Fruit fly (Drosophila melanogaster) whole organism, embryonic: Measurements from ENCODE around the gene PolD2.

Source experiments
- CG10366 ChIP-seq: fragments of 200-800 bp; sonication (Bioruptor generic); IDR thresholded peaks from 2 replicates; pipeline ENCODE4 v1.3.6; 2022; ENCODE audit warnings: missing biosample characterization, missing genetic modification characterization
- CG11247 ChIP-seq: fragments of 200-800 bp; sonication (Bioruptor generic); IDR thresholded peaks from 2 replicates; pipeline ENCODE4 v1.3.6; 2022; ENCODE audit warnings: missing biosample characterization, missing genetic modification characterization
- CG12391 ChIP-seq: fragments of 200-800 bp; sonication (Bioruptor generic); optimal IDR thresholded peaks from 3 replicates; lab custom pipeline; 2018; ENCODE audit warnings: missing biosample characterization, mild to moderate bottlenecking, missing genetic modification characterization, moderate library complexity
- CG12659 ChIP-seq: fragments of 200-800 bp; sonication (Bioruptor generic); optimal IDR thresholded peaks from 3 replicates; lab custom pipeline; 2017; ENCODE audit warnings: mild to moderate bottlenecking, missing biosample characterization, missing genetic modification reagents, missing genetic modification characterization
- CG13424 ChIP-seq: fragments of 200-800 bp; sonication (Bioruptor generic); optimal IDR thresholded peaks from 2 replicates; lab custom pipeline; 2019; ENCODE audit warnings: missing biosample characterization, mild to moderate bottlenecking, missing genetic modification characterization, moderate library complexity
- CG13624 ChIP-seq: fragments of 200-800 bp; sonication (Bioruptor generic); optimal IDR thresholded peaks from 2 replicates; lab custom pipeline; 2016; ENCODE audit warnings: missing biosample characterization, missing genetic modification characterization
- CG1603 ChIP-seq: fragments of 200-800 bp; sonication (Bioruptor generic); optimal IDR thresholded peaks from 2 replicates; lab custom pipeline; 2019; ENCODE audit warnings: missing biosample characterization, mild to moderate bottlenecking, missing genetic modification characterization, moderate library complexity
- CG1647 ChIP-seq: fragments of 200-800 bp; sonication (Bioruptor generic); optimal IDR thresholded peaks from 3 replicates; lab custom pipeline; 2016; ENCODE audit warnings: missing biosample characterization, missing genetic modification characterization
- CG16815 ChIP-seq: fragments of 200-800 bp; sonication (Bioruptor generic); optimal IDR thresholded peaks from 3 replicates; lab custom pipeline; 2017; ENCODE audit warnings: missing biosample characterization, mild to moderate bottlenecking, missing genetic modification characterization
- CG17612 ChIP-seq: fragments of 200-800 bp; sonication (Bioruptor generic); IDR thresholded peaks from 2 replicates; pipeline ENCODE4 v1.3.6; 2022; ENCODE audit warnings: missing biosample characterization, missing genetic modification characterization
- CG31365 ChIP-seq: fragments of 200-800 bp; sonication (Bioruptor generic); optimal IDR thresholded peaks from 2 replicates; lab custom pipeline; 2018; ENCODE audit warnings: missing biosample characterization, mild to moderate bottlenecking, missing genetic modification characterization
- CG33557 ChIP-seq: fragments of 200-800 bp; sonication (Bioruptor generic); optimal IDR thresholded peaks from 2 replicates; lab custom pipeline; 2019; ENCODE audit warnings: missing biosample characterization, mild to moderate bottlenecking, missing genetic modification characterization, moderate library complexity
- CG4282 ChIP-seq: fragments of 200-800 bp; sonication (Bioruptor generic); optimal IDR thresholded peaks from 2 replicates; lab custom pipeline; 2016; ENCODE audit warnings: missing biosample characterization, missing genetic modification characterization
- CG4328 ChIP-seq: fragments of 200-800 bp; sonication (Bioruptor generic); optimal IDR thresholded peaks from 3 replicates; lab custom pipeline; 2017; ENCODE audit warnings: missing biosample characterization, missing genetic modification reagents, missing genetic modification characterization
- CG6854 ChIP-seq: fragments of 200-800 bp; sonication (Bioruptor generic); optimal IDR thresholded peaks from 3 replicates; lab custom pipeline; 2017; ENCODE audit warnings: missing biosample characterization, mild to moderate bottlenecking, missing genetic modification characterization
- CG7745 ChIP-seq: fragments of 200-800 bp; sonication (Bioruptor generic); optimal IDR thresholded peaks from 2 replicates; lab custom pipeline; 2018; ENCODE audit warnings: missing biosample characterization, mild to moderate bottlenecking, missing genetic modification characterization, moderate library complexity
- CG9797 ChIP-seq: fragments of 200-800 bp; sonication (Bioruptor generic); optimal IDR thresholded peaks from 3 replicates; lab custom pipeline; 2018; ENCODE audit warnings: missing biosample characterization, mild to moderate bottlenecking, missing genetic modification characterization
- CHES-1-like ChIP-seq: fragments of 200-800 bp; sonication (Bioruptor generic); optimal IDR thresholded peaks from 2 replicates; lab custom pipeline; 2016; ENCODE audit warnings: missing biosample characterization, missing genetic modification characterization
- Dll ChIP-seq: fragments of 200-800 bp; sonication (Bioruptor generic); IDR thresholded peaks from 4 replicates; pipeline ENCODE4 v1.3.6; 2022; ENCODE audit warnings: missing biosample characterization, missing genetic modification characterization; ENCODE audit not compliant: partially characterized antibody
- Max ChIP-seq: fragments of 200-800 bp; sonication (Bioruptor generic); optimal IDR thresholded peaks from 2 replicates; lab custom pipeline; 2016; ENCODE audit warnings: missing biosample characterization, mild to moderate bottlenecking, missing genetic modification characterization
- Med ChIP-seq: fragments of 200-800 bp; sonication (Bioruptor generic); peaks from one replicate; lab custom pipeline; 2016; ENCODE audit warnings: missing biosample characterization, missing genetic modification characterization, mild to moderate bottlenecking, inconsistent platforms, moderate library complexity
- Meics ChIP-seq: fragments of 200-800 bp; sonication (Bioruptor generic); optimal IDR thresholded peaks from 2 replicates; lab custom pipeline; 2017; ENCODE audit warnings: missing biosample characterization, mild to moderate bottlenecking, missing genetic modification characterization
- Myb ChIP-seq: fragments of 200-800 bp; sonication (Bioruptor generic); optimal IDR thresholded peaks from 2 replicates; lab custom pipeline; 2016; ENCODE audit warnings: missing biosample characterization, missing genetic modification characterization
- NFAT ChIP-seq: fragments of 200-800 bp; sonication (Bioruptor generic); IDR thresholded peaks from 2 replicates; pipeline ENCODE4 v1.3.6; 2022; ENCODE audit warnings: missing biosample characterization, missing genetic modification characterization
- Nf-YA ChIP-seq: fragments of 200-800 bp; sonication (Bioruptor generic); IDR thresholded peaks from 2 replicates; pipeline ENCODE4 v1.3.6; 2022; ENCODE audit warnings: missing biosample characterization, missing genetic modification characterization
- Nf-YB ChIP-seq: fragments of 200-800 bp; sonication (Bioruptor generic); optimal IDR thresholded peaks from 3 replicates; lab custom pipeline; 2019; ENCODE audit warnings: missing biosample characterization, mild to moderate bottlenecking, missing genetic modification characterization, moderate library complexity
- Oli ChIP-seq: fragments of 200-800 bp; sonication (Bioruptor generic); optimal IDR thresholded peaks from 2 replicates; lab custom pipeline; 2018; ENCODE audit warnings: missing biosample characterization, mild to moderate bottlenecking, missing genetic modification characterization, moderate library complexity
- Side ChIP-seq: fragments of 200-800 bp; sonication (Bioruptor generic); optimal IDR thresholded peaks from 2 replicates; lab custom pipeline; 2016; ENCODE audit warnings: missing biosample characterization, missing genetic modification characterization
- Sry-β ChIP-seq: fragments of 200-800 bp; sonication (Bioruptor generic); optimal IDR thresholded peaks from 2 replicates; lab custom pipeline; 2018; ENCODE audit warnings: missing biosample characterization, mild to moderate bottlenecking, missing genetic modification characterization, moderate library complexity
- Stat92E ChIP-seq, 3 experiments: fragments of >200 bp in 2 of 3; fragments of 200-800 bp in 1 of 3; sonication (Bioruptor generic) in 1 of 3; optimal IDR thresholded peaks; 2 replicates each; lab custom pipeline; 2017 to 2019; ENCODE audit warnings: missing biosample characterization in 3 of 3, missing genetic modification characterization in 3 of 3, mild to moderate bottlenecking in 1 of 3, moderate library complexity in 1 of 3
- YL-1 ChIP-seq: fragments of 200-800 bp; sonication (Bioruptor generic); optimal IDR thresholded peaks from 3 replicates; lab custom pipeline; 2017; ENCODE audit warnings: missing biosample characterization, mild to moderate bottlenecking, missing genetic modification characterization
- amos ChIP-seq: fragments of 200-800 bp; sonication (Bioruptor generic); IDR thresholded peaks from 2 replicates; pipeline ENCODE4 v1.3.6; 2022; ENCODE audit warnings: missing biosample characterization, missing genetic modification characterization; ENCODE audit not compliant: partially characterized antibody
- ase ChIP-seq: fragments of 200-800 bp; sonication (Bioruptor generic); IDR thresholded peaks from 3 replicates; pipeline ENCODE4 v1.3.6; 2022; ENCODE audit warnings: missing biosample characterization, missing genetic modification characterization
- cad ChIP-seq: fragments of >200 bp; optimal IDR thresholded peaks from 2 replicates; lab custom pipeline; 2017; ENCODE audit warnings: missing biosample characterization, missing genetic modification characterization
- cg ChIP-seq: fragments of 200-800 bp; sonication (Bioruptor generic); optimal IDR thresholded peaks from 3 replicates; lab custom pipeline; 2019; ENCODE audit warnings: missing biosample characterization, mild to moderate bottlenecking, missing genetic modification characterization, moderate library complexity
- dpn ChIP-seq, 2 experiments: fragments of 200-800 bp; sonication (Bioruptor generic); optimal IDR thresholded peaks; 3 replicates each; lab custom pipeline; 2016; ENCODE audit warnings: missing biosample characterization in 2 of 2, missing genetic modification characterization in 2 of 2
- fd3F ChIP-seq: fragments of 200-800 bp; sonication (Bioruptor generic); optimal IDR thresholded peaks from 2 replicates; lab custom pipeline; 2018; ENCODE audit warnings: missing biosample characterization, mild to moderate bottlenecking, missing genetic modification characterization, moderate library complexity
- gro ChIP-seq: fragments of 200-800 bp; sonication (Bioruptor generic); optimal IDR thresholded peaks from 2 replicates; lab custom pipeline; 2016; ENCODE audit warnings: missing biosample characterization, missing genetic modification characterization
- hkb ChIP-seq, 2 experiments: fragments of 200-800 bp in 1 of 2; fragments of >200 bp in 1 of 2; sonication (Bioruptor generic) in 1 of 2; IDR thresholded peaks in 1 of 2; optimal IDR thresholded peaks in 1 of 2; 2 replicates each; pipeline versions ENCODE4 v1.3.6 to Lab custom; 2017 to 2022; ENCODE audit warnings: missing biosample characterization in 1 of 2, missing genetic modification characterization in 1 of 2
- lilli ChIP-seq: fragments of 200-800 bp; sonication (Bioruptor generic); optimal IDR thresholded peaks from 3 replicates; lab custom pipeline; 2016; ENCODE audit warnings: missing biosample characterization, missing genetic modification characterization
- lola ChIP-seq, 3 experiments: fragments of >200 bp in 2 of 3; fragments of 200-800 bp in 1 of 3; sonication (Bioruptor generic) in 1 of 3; optimal IDR thresholded peaks; 2 replicates each; lab custom pipeline; 2017 to 2019; ENCODE audit warnings: missing biosample characterization in 3 of 3, missing genetic modification characterization in 3 of 3, mild to moderate bottlenecking in 1 of 3, moderate library complexity in 1 of 3
- onecut ChIP-seq: fragments of 200-800 bp; sonication (Bioruptor generic); IDR thresholded peaks from 2 replicates; pipeline ENCODE4 v1.3.6; 2022; ENCODE audit warnings: missing biosample characterization, missing genetic modification characterization
- pita ChIP-seq: fragments of 200-800 bp; sonication (Bioruptor generic); optimal IDR thresholded peaks from 2 replicates; lab custom pipeline; 2017; ENCODE audit warnings: missing biosample characterization, mild to moderate bottlenecking, missing genetic modification characterization
- row ChIP-seq: fragments of 200-800 bp; sonication (Bioruptor generic); IDR thresholded peaks from 3 replicates; pipeline ENCODE4 v1.3.6; 2022; ENCODE audit warnings: missing biosample characterization, missing genetic modification characterization
- salm ChIP-seq: fragments of 200-800 bp; sonication (Bioruptor generic); optimal IDR thresholded peaks from 2 replicates; lab custom pipeline; 2018; ENCODE audit warnings: missing biosample characterization, mild to moderate bottlenecking, missing genetic modification characterization
- sisA ChIP-seq: fragments of 200-800 bp; sonication (Bioruptor generic); IDR thresholded peaks from 2 replicates; pipeline ENCODE4 v1.3.6; 2022; ENCODE audit warnings: missing biosample characterization, missing genetic modification characterization
- stwl ChIP-seq: fragments of 200-800 bp; sonication (Bioruptor generic); optimal IDR thresholded peaks from 3 replicates; lab custom pipeline; 2018; ENCODE audit warnings: missing biosample characterization, mild to moderate bottlenecking, missing genetic modification characterization, moderate library complexity
- vfl ChIP-seq: fragments of 200-800 bp; sonication (Bioruptor generic); optimal IDR thresholded peaks from 2 replicates; lab custom pipeline; 2016; ENCODE audit warnings: missing biosample characterization, missing genetic modification characterization
- wdn ChIP-seq: fragments of 200-800 bp; sonication (Bioruptor generic); IDR thresholded peaks from 2 replicates; pipeline ENCODE4 v1.3.6; 2022; ENCODE audit warnings: missing biosample characterization, missing genetic modification characterization
- zf30C ChIP-seq: fragments of 200-800 bp; sonication (Bioruptor generic); optimal IDR thresholded peaks from 3 replicates; lab custom pipeline; 2018; ENCODE audit warnings: missing biosample characterization, mild to moderate bottlenecking, missing genetic modification characterization

Gene PolD2

DNA sequence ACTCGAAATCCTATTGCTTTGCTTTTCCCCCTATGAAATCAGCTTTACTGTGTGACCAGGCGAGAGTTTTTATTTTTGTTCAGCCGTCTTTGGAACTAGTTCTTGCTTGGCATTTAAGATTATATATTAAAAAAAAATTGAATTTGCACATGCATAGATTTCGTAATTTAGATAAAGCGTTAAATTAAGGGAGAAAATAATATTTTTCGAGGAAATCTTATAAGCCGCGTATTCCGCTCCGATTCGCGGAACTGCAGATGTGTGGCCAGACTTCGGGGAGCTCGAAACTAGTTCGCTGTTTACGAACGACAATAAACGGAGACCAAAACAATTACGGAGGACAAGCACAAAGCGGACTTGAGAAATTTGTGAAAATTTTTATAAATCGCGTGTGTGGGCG, 27.4 kb downstream of the PolD2 start, which contains the start of the genes JTBR and CG42676 (continued):
- peak; percentile 51 for TF ChIP-seq cad (GFP tag; lab: Kevin White, UChicago)
- peak; percentile 23 for TF ChIP-seq lilli (GFP tag; lab: Kevin White, UChicago)
- peak; percentile 94 for TF ChIP-seq YL-1
- no peak for TF ChIP-seq Meics
- TF ChIP-seq gro (GFP tag; lab: Kevin White, UChicago) = peak; percentile 20
- TF ChIP-seq CG1647 (GFP tag; lab: Kevin White, UChicago) = no peak
- no peak for TF ChIP-seq CG4328 (GFP tag; lab: Kevin White, UChicago)
- peak; percentile 75 for TF ChIP-seq stwl (tag; lab: Kevin White, UChicago)
- peak; percentile 25 for TF ChIP-seq CG13424 (tag; lab: Kevin White, UChicago)
- no peak for TF ChIP-seq Myb
- no peak for TF ChIP-seq vfl (GFP tag; lab: Kevin White, UChicago)
- peak in 1 of 3 experiments; percentile 35 for TF ChIP-seq lola (GFP tag; optimal IDR thresholded peaks at IDR 0.05; lab: Kevin White, UChicago)
- peak; percentile 52 for TF ChIP-seq Side (GFP tag; lab: Kevin White, UChicago)
- peak; percentile 50 for TF ChIP-seq CG12659 (GFP tag; lab: Kevin White, UChicago)
- TF ChIP-seq CHES-1-like = peak; percentile 53
- peak; percentile 42; the same call in 1 of the 2 replicates for TF ChIP-seq amos
- TF ChIP-seq sisA (GFP tag; lab: Robert Waterston, UW) = no peak
- peak in 1 of 3 experiments; percentile 21 for TF ChIP-seq Stat92E (GFP tag; optimal IDR thresholded peaks at IDR 0.05; lab: Kevin White, UChicago)
- TF ChIP-seq Max (GFP tag; lab: Kevin White, UChicago) = peak; percentile 33
- peak; percentile 87 for TF ChIP-seq row (GFP tag; lab: Robert Waterston, UW)
- peak; percentile 39; the same call in 1 of the 4 replicates for TF ChIP-seq Dll
- peak; percentile 1 for TF ChIP-seq CG13624 (GFP tag; lab: Kevin White, UChicago)
- TF ChIP-seq CG6854 (GFP tag; lab: Kevin White, UChicago) = no peak
- TF ChIP-seq CG9797 (GFP tag; lab: Kevin White, UChicago) = peak; percentile 87
- TF ChIP-seq, all 482 proteins: peak for 79

DNA sequence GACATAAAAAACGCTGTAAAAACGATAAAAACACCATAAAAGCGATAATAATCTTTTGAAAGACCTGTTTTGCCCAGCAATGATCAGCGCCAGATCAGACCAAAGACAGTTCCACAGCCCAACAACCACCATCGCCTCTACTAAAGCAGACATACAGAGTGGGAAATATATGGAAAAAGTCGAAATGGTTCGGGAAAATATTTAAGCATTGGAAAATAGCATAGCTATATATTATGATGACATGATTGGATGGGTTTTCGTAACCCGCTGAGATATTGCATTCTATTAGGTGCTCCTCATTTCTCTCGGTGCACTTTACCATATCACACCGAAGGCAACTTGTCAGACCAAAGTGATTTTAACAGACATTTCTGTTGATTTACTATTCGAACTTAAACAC, 33.2 kb downstream of the PolD2 start:
- TF ChIP-seq Sry-β = no peak
- peak; percentile 91 for TF ChIP-seq CG10366 (GFP tag; lab: Robert Waterston, UW)
- TF ChIP-seq Med (GFP tag; lab: Kevin White, UChicago) = peak; percentile 99
- peak; percentile 31 for TF ChIP-seq CG33557
- peak; percentile 91 to 93 for TF ChIP-seq dpn (GFP tag; optimal IDR thresholded peaks at IDR 0.05; lab: Kevin White, UChicago)
- peak; percentile 81 for TF ChIP-seq CG4282 (GFP tag; lab: Kevin White, UChicago)
- TF ChIP-seq cg (GFP tag; lab: Kevin White, UChicago) = no peak
- TF ChIP-seq Nf-YB (GFP tag; lab: Kevin White, UChicago) = peak; percentile 62
- peak; percentile 89 for TF ChIP-seq NFAT (GFP tag; lab: Robert Waterston, UW)
- TF ChIP-seq CG11247 (GFP tag; lab: Robert Waterston, UW) = peak; percentile 90
- peak; percentile 70 for TF ChIP-seq CG16815 (GFP tag; lab: Kevin White, UChicago)
- no peak for TF ChIP-seq hkb (optimal IDR thresholded peaks at IDR 0.05; lab: Kevin White, UChicago)
- peak; percentile 93 for TF ChIP-seq hkb (GFP tag; IDR thresholded peaks at IDR 0.05; lab: Robert Waterston, UW)
- TF ChIP-seq onecut (GFP tag; lab: Robert Waterston, UW) = peak; percentile 83
- TF ChIP-seq wdn (GFP tag; lab: Robert Waterston, UW) = peak; percentile 86
- peak; percentile 19 for TF ChIP-seq zf30C (GFP tag; lab: Kevin White, UChicago)
- peak; percentile 91 for TF ChIP-seq fd3F (GFP tag; lab: Kevin White, UChicago)
- peak; percentile 95 for TF ChIP-seq CG1603 (tag; lab: Kevin White, UChicago)
- TF ChIP-seq Nf-YA (GFP tag; lab: Robert Waterston, UW) = peak; percentile 83
- no peak for TF ChIP-seq CG7745
- TF ChIP-seq ase (GFP tag; lab: Robert Waterston, UW) = peak; percentile 86; the same call in 2 of the 3 replicates
- peak; percentile 82 for TF ChIP-seq salm (tag; lab: Kevin White, UChicago)
- TF ChIP-seq Oli (tag; lab: Kevin White, UChicago) = peak; percentile 87
- TF ChIP-seq CG12391 (tag; lab: Kevin White, UChicago) = peak; percentile 88
- peak; percentile 76 for TF ChIP-seq CG31365 (tag; lab: Kevin White, UChicago)
- no peak for TF ChIP-seq pita (GFP tag; lab: Kevin White, UChicago)
- peak; percentile 80 for TF ChIP-seq CG17612 (GFP tag; lab: Robert Waterston, UW)
